Fruit fly (Drosophila melanogaster) whole organism, embryonic: ENCODE data around the gene fwd.

Experiments used
- Aef1 ChIP-seq: fragments of 200-800 bp; sonication (Bioruptor generic); IDR thresholded peaks from 3 replicates; pipeline ENCODE4 v1.3.6; 2022; ENCODE audit warnings: missing biosample characterization, missing genetic modification characterization
- B-H1 ChIP-seq: fragments of 200-800 bp; sonication (Bioruptor generic); IDR thresholded peaks from 3 replicates; pipeline ENCODE4 v1.3.6; 2022; ENCODE audit warnings: missing biosample characterization, missing genetic modification characterization
- CG10979 ChIP-seq: fragments of 200-800 bp; sonication (Bioruptor generic); optimal IDR thresholded peaks from 2 replicates; lab custom pipeline; 2018; ENCODE audit warnings: missing biosample characterization, mild to moderate bottlenecking, missing genetic modification characterization, moderate library complexity
- CG11398 ChIP-seq: fragments of 200-800 bp; sonication (Bioruptor generic); optimal IDR thresholded peaks from 2 replicates; lab custom pipeline; 2016; ENCODE audit warnings: missing biosample characterization, missing genetic modification characterization
- CG11456 ChIP-seq: fragments of 200-800 bp; sonication (Bioruptor generic); IDR thresholded peaks from 3 replicates; pipeline ENCODE4 v1.3.6; 2022; ENCODE audit warnings: missing biosample characterization, missing genetic modification characterization
- CG11695 ChIP-seq: fragments of 200-800 bp; sonication (Bioruptor generic); IDR thresholded peaks from 3 replicates; pipeline ENCODE4 v1.3.6; 2022; ENCODE audit warnings: missing biosample characterization, missing genetic modification characterization
- CG12942 ChIP-seq: fragments of 200-800 bp; sonication (Bioruptor generic); optimal IDR thresholded peaks from 3 replicates; lab custom pipeline; 2016; ENCODE audit warnings: missing biosample characterization, missing genetic modification characterization
- CG13296 ChIP-seq: fragments of 200-800 bp; sonication (Bioruptor generic); optimal IDR thresholded peaks from 3 replicates; lab custom pipeline; 2018; ENCODE audit warnings: missing biosample characterization, mild to moderate bottlenecking, missing genetic modification characterization
- CG18599 ChIP-seq: fragments of 200-800 bp; sonication (Bioruptor generic); optimal IDR thresholded peaks from 3 replicates; lab custom pipeline; 2017; ENCODE audit warnings: missing biosample characterization, missing genetic modification characterization, mild to moderate bottlenecking, moderate library complexity, missing genetic modification reagents
- CG32767 ChIP-seq: fragments of 200-800 bp; sonication (Bioruptor generic); IDR thresholded peaks from 2 replicates; pipeline ENCODE4 v1.3.6; 2022; ENCODE audit warnings: missing biosample characterization, missing genetic modification characterization
- CG3281 ChIP-seq: fragments of 200-800 bp; sonication (Bioruptor generic); optimal IDR thresholded peaks from 3 replicates; lab custom pipeline; 2017; ENCODE audit warnings: missing biosample characterization, mild to moderate bottlenecking, missing genetic modification characterization
- CG34224 ChIP-seq: fragments of 200-800 bp; sonication (Bioruptor generic); IDR thresholded peaks from 3 replicates; pipeline ENCODE4 v1.3.6; 2022; ENCODE audit warnings: missing biosample characterization, missing genetic modification characterization; ENCODE audit not compliant: partially characterized antibody
- CG34422 ChIP-seq: fragments of 200-800 bp; sonication (Bioruptor generic); IDR thresholded peaks from 3 replicates; pipeline ENCODE4 v1.3.6; 2022; ENCODE audit warnings: missing biosample characterization, missing genetic modification characterization
- CG4617 ChIP-seq: fragments of 200-800 bp; sonication (Bioruptor generic); optimal IDR thresholded peaks from 3 replicates; lab custom pipeline; 2016; ENCODE audit warnings: missing biosample characterization, missing genetic modification characterization, borderline replicate concordance
- CG4730 ChIP-seq: fragments of 200-800 bp; sonication (Bioruptor generic); IDR thresholded peaks from 2 replicates; pipeline ENCODE4 v1.3.6; 2022; ENCODE audit warnings: missing biosample characterization, missing genetic modification characterization
- CG6683 ChIP-seq: fragments of 200-800 bp; sonication (Bioruptor generic); optimal IDR thresholded peaks from 2 replicates; lab custom pipeline; 2017; ENCODE audit warnings: missing biosample characterization, mild to moderate bottlenecking, missing genetic modification characterization, missing genetic modification reagents
- CG7786 ChIP-seq: fragments of 200-800 bp; sonication (Bioruptor generic); optimal IDR thresholded peaks from 2 replicates; lab custom pipeline; 2016; ENCODE audit warnings: missing biosample characterization, missing genetic modification characterization
- CG7987 ChIP-seq: fragments of 200-800 bp; sonication (Bioruptor generic); optimal IDR thresholded peaks from 2 replicates; lab custom pipeline; 2018; ENCODE audit warnings: missing biosample characterization, mild to moderate bottlenecking, missing genetic modification characterization, moderate library complexity
- CG8359 ChIP-seq: fragments of 200-800 bp; sonication (Bioruptor generic); optimal IDR thresholded peaks from 2 replicates; lab custom pipeline; 2017; ENCODE audit warnings: missing biosample characterization, mild to moderate bottlenecking, missing genetic modification characterization, borderline replicate concordance
- CG9437 ChIP-seq: fragments of 200-800 bp; sonication (Bioruptor generic); optimal IDR thresholded peaks from 2 replicates; lab custom pipeline; 2018; ENCODE audit warnings: missing biosample characterization, mild to moderate bottlenecking, missing genetic modification characterization
- D19A ChIP-seq: fragments of 200-800 bp; optimal IDR thresholded peaks from 3 replicates; lab custom pipeline; 2019; ENCODE audit warnings: missing biosample characterization, mild to moderate bottlenecking, missing genetic modification characterization, moderate library complexity
- Drgx ChIP-seq: fragments of 200-800 bp; sonication (Bioruptor generic); IDR thresholded peaks from 2 replicates; pipeline ENCODE4 v1.3.6; 2022; ENCODE audit warnings: missing biosample characterization, missing genetic modification characterization
- Ets97D ChIP-seq: fragments of 200-800 bp; sonication (Bioruptor generic); optimal IDR thresholded peaks from 3 replicates; lab custom pipeline; 2016; ENCODE audit warnings: missing biosample characterization, missing genetic modification characterization
- GATAe ChIP-seq: fragments of 200-800 bp; sonication (Bioruptor generic); conservative IDR thresholded peaks from 2 replicates; pipeline ENCODE4 v1.3.6; 2022; ENCODE audit warnings: missing biosample characterization, missing genetic modification characterization
- H2.0 ChIP-seq: fragments of 200-800 bp; sonication (Bioruptor generic); IDR thresholded peaks from 2 replicates; pipeline ENCODE4 v1.3.6; 2022; ENCODE audit warnings: missing biosample characterization, missing genetic modification characterization
- Med ChIP-seq: fragments of 200-800 bp; sonication (Bioruptor generic); peaks from one replicate; lab custom pipeline; 2016; ENCODE audit warnings: missing biosample characterization, missing genetic modification characterization, mild to moderate bottlenecking, inconsistent platforms, moderate library complexity
- Mrtf ChIP-seq: fragments of 200-800 bp; sonication (Bioruptor generic); IDR thresholded peaks from 3 replicates; pipeline ENCODE4 v1.3.6; 2022; ENCODE audit warnings: missing biosample characterization, missing genetic modification characterization
- NFAT ChIP-seq: fragments of 200-800 bp; sonication (Bioruptor generic); IDR thresholded peaks from 2 replicates; pipeline ENCODE4 v1.3.6; 2022; ENCODE audit warnings: missing biosample characterization, missing genetic modification characterization
- NK7.1 ChIP-seq: fragments of 200-800 bp; sonication (Bioruptor generic); optimal IDR thresholded peaks from 3 replicates; lab custom pipeline; 2016; ENCODE audit warnings: missing biosample characterization, missing genetic modification characterization
- Nf-YC ChIP-seq: fragments of 200-800 bp; optimal IDR thresholded peaks from 3 replicates; lab custom pipeline; 2019; ENCODE audit warnings: missing biosample characterization, mild to moderate bottlenecking, missing genetic modification characterization, moderate library complexity
- Opbp ChIP-seq: fragments of 200-800 bp; sonication (Bioruptor generic); IDR thresholded peaks from 3 replicates; pipeline ENCODE4 v1.3.6; 2022; ENCODE audit warnings: missing biosample characterization, missing genetic modification characterization; ENCODE audit not compliant: partially characterized antibody
- Six4 ChIP-seq: fragments of 200-800 bp; sonication (Bioruptor generic); optimal IDR thresholded peaks from 2 replicates; lab custom pipeline; 2016; ENCODE audit warnings: missing biosample characterization, missing genetic modification characterization
- Sry-β ChIP-seq: fragments of 200-800 bp; sonication (Bioruptor generic); optimal IDR thresholded peaks from 2 replicates; lab custom pipeline; 2018; ENCODE audit warnings: missing biosample characterization, mild to moderate bottlenecking, missing genetic modification characterization, moderate library complexity
- ac ChIP-seq: fragments of 200-800 bp; sonication (Bioruptor generic); optimal IDR thresholded peaks from 3 replicates; lab custom pipeline; 2017; ENCODE audit warnings: missing biosample characterization, mild to moderate bottlenecking, missing genetic modification characterization
- aop ChIP-seq: fragments of 200-800 bp; sonication (Bioruptor generic); IDR thresholded peaks from 2 replicates; pipeline ENCODE4 v1.3.6; 2022; ENCODE audit warnings: missing biosample characterization, missing genetic modification characterization
- bab2 ChIP-seq: fragments of 200-800 bp; sonication (Bioruptor generic); optimal IDR thresholded peaks from 2 replicates; lab custom pipeline; 2016; ENCODE audit warnings: missing biosample characterization, missing genetic modification characterization
- chif ChIP-seq, 2 experiments: fragments of 200-800 bp; sonication (Bioruptor generic); optimal IDR thresholded peaks; 3 replicates each; lab custom pipeline; 2016; ENCODE audit warnings: missing biosample characterization in 2 of 2, missing genetic modification characterization in 2 of 2
- corto ChIP-seq: fragments of 200-800 bp; sonication (Bioruptor generic); optimal IDR thresholded peaks from 2 replicates; lab custom pipeline; 2016; ENCODE audit warnings: missing biosample characterization, mild to moderate bottlenecking, missing genetic modification characterization, moderate library complexity
- gfzf ChIP-seq: fragments of 200-800 bp; sonication (Bioruptor generic); optimal IDR thresholded peaks from 2 replicates; lab custom pipeline; 2016; ENCODE audit warnings: missing biosample characterization, mild to moderate bottlenecking, missing genetic modification characterization, moderate library complexity
- kni ChIP-seq: fragments of 200-800 bp; sonication (Bioruptor generic); optimal IDR thresholded peaks from 3 replicates; lab custom pipeline; 2017; ENCODE audit warnings: mild to moderate bottlenecking, missing biosample characterization, missing genetic modification reagents, missing genetic modification characterization
- maf-S ChIP-seq: fragments of 200-800 bp; sonication (Bioruptor generic); optimal IDR thresholded peaks from 2 replicates; lab custom pipeline; 2016; ENCODE audit warnings: missing biosample characterization, missing genetic modification characterization
- pros ChIP-seq: fragments of 200-800 bp; sonication (Bioruptor generic); optimal IDR thresholded peaks from 3 replicates; lab custom pipeline; 2019; ENCODE audit warnings: missing biosample characterization, mild to moderate bottlenecking, missing genetic modification characterization, moderate library complexity
- pzg ChIP-seq: fragments of 200-800 bp; sonication (Bioruptor generic); optimal IDR thresholded peaks from 3 replicates; lab custom pipeline; 2018; ENCODE audit warnings: missing biosample characterization, mild to moderate bottlenecking, missing genetic modification characterization, moderate library complexity
- run ChIP-seq: fragments of 200-800 bp; sonication (Bioruptor generic); optimal IDR thresholded peaks from 3 replicates; lab custom pipeline; 2018; ENCODE audit warnings: missing biosample characterization, mild to moderate bottlenecking, missing genetic modification characterization
- scrt ChIP-seq: fragments of 200-800 bp; sonication (Bioruptor generic); optimal IDR thresholded peaks from 2 replicates; lab custom pipeline; 2018; ENCODE audit warnings: missing biosample characterization, mild to moderate bottlenecking, missing genetic modification characterization, moderate library complexity
- slou ChIP-seq: fragments of 200-800 bp; sonication (Bioruptor generic); optimal IDR thresholded peaks from 3 replicates; lab custom pipeline; 2016; ENCODE audit warnings: missing biosample characterization, missing genetic modification characterization
- sqz ChIP-seq: fragments of 200-800 bp; sonication (Bioruptor generic); optimal IDR thresholded peaks from 3 replicates; lab custom pipeline; 2018; ENCODE audit warnings: missing biosample characterization, mild to moderate bottlenecking, missing genetic modification characterization
- tin ChIP-seq: fragments of 200-800 bp; sonication (Bioruptor generic); optimal IDR thresholded peaks from 3 replicates; lab custom pipeline; 2016; ENCODE audit warnings: missing biosample characterization, missing genetic modification characterization
- zfh2 ChIP-seq: fragments of 200-800 bp; sonication (Bioruptor generic); optimal IDR thresholded peaks from 2 replicates; lab custom pipeline; 2016; ENCODE audit warnings: missing biosample characterization, missing genetic modification characterization

The fwd gene

DNA sequence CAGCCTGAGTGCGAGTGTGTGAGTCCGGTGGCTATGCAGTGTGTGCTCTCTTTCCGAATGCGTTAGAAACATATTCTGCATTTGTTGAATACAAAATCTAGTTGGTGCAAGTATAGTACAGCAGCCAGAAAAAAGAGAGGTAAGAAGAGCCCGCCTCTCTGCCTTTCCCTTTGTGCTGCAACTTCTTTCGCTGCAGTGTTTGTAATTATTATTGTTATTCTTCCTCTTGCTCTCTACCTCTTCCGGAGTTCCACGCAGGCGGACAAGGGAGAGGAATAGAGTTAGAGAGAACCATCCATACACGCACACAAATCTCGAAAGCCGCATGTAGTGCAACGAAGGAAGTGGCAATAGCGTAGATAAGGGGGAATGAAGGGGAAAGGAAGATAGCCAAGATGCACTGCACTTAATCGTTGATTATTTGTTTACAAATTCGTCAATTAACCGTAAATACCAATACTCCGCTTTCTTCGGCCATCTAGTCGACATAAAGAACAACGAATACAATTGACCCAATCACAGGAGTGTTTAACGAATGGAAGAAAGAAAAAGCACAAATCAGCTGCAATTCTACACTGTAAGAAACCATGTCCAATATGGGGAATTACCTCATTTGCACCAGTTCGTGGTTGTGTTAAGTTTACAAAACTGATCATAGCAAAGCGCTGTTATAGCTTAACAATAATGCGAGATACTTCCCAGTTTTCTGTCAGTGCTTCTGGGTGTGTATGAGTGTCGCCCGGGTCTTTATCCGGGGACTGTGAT, 28.1 kb upstream of the fwd start (continued):
- TF ChIP-seq chif (GFP tag; optimal IDR thresholded peaks at IDR 0.05; lab: Kevin White, UChicago) (peak; percentile 50 to 86), maf-S (GFP tag; lab: Kevin White, UChicago) (peak; percentile 14), gfzf (no peak), CG11695 (GFP tag; lab: Robert Waterston, UW) (peak; percentile 33; the same call in 1 of the 3 replicates), CG32767 (GFP tag; lab: Robert Waterston, UW) (peak; percentile 55; the same call in 1 of the 2 replicates), CG18599 (GFP tag; lab: Kevin White, UChicago) (peak; percentile 46), CG4730 (GFP tag; lab: Robert Waterston, UW) (0 out of 2 replicates have a peak, but pooled peaks have one; percentile 11), bab2 (GFP tag; lab: Kevin White, UChicago) (peak; percentile 57), Sry-β (GFP tag; lab: Kevin White, UChicago) (peak; percentile 27), CG12942 (GFP tag; lab: Kevin White, UChicago) (peak; percentile 77), Nf-YC (tag; lab: Kevin White, UChicago) (no peak), Drgx (GFP tag; lab: Robert Waterston, UW) (peak; percentile 87), aop (no peak), pzg (GFP tag; lab: Kevin White, UChicago) (no peak), kni (GFP tag; lab: Kevin White, UChicago) (peak; percentile 60), CG3281 (GFP tag; lab: Kevin White, UChicago) (no peak), CG7786 (GFP tag; lab: Kevin White, UChicago) (peak; percentile 73), CG4617 (GFP tag; lab: Kevin White, UChicago) (no peak), Opbp (GFP tag; lab: Robert Waterston, UW) (no peak), Med (GFP tag; lab: Kevin White, UChicago) (peak; percentile 94), CG11398 (peak; percentile 54), pros (GFP tag; lab: Kevin White, UChicago) (no peak), CG10979 (tag; lab: Kevin White, UChicago) (peak; percentile 86), CG34422 (peak; percentile 67; the same call in 1 of the 3 replicates), CG8359 (peak; percentile 54), GATAe (GFP tag; lab: Robert Waterston, UW) (no peak), corto (GFP tag; lab: Kevin White, UChicago) (no peak), sqz (GFP tag; lab: Kevin White, UChicago) (no peak), run (no peak), CG9437 (peak; percentile 40), NK7.1 (GFP tag; lab: Kevin White, UChicago) (peak; percentile 23), tin (GFP tag; lab: Kevin White, UChicago) (peak; percentile 76), ac (GFP tag; lab: Kevin White, UChicago) (no peak), Ets97D (peak; percentile 29), Six4 (peak; percentile 67), CG7987 (GFP tag; lab: Kevin White, UChicago) (no peak), B-H1 (GFP tag; lab: Robert Waterston, UW) (peak; percentile 43; the same call in 1 of the 3 replicates), D19A (tag; lab: Kevin White, UChicago) (peak; percentile 71), zfh2 (GFP tag; lab: Kevin White, UChicago) (no peak), slou (GFP tag; lab: Kevin White, UChicago) (no peak), NFAT (GFP tag; lab: Robert Waterston, UW) (peak; percentile 40; the same call in 1 of the 2 replicates), scrt (GFP tag; lab: Kevin White, UChicago) (no peak), CG34224 (GFP tag; lab: Robert Waterston, UW) (no peak), H2.0 (GFP tag; lab: Robert Waterston, UW) (peak; percentile 48; the same call in 1 of the 2 replicates), Aef1 (GFP tag; lab: Robert Waterston, UW) (peak; percentile 34; the same call in 1 of the 3 replicates), CG11456 (no peak), CG6683 (GFP tag; lab: Kevin White, UChicago) (peak; percentile 40), Mrtf (GFP tag; lab: Robert Waterston, UW) (0 out of 3 replicates have a peak, but pooled peaks have one; percentile 19), CG13296 (GFP tag; lab: Kevin White, UChicago) (no peak)
